Worm (Caenorhabditis elegans) whole organism, L4 larva: ENCODE measurements around the gene test-1.

ENCODE experiments used
- F26F4.8 ChIP-seq: fragments of 200-800 bp; sonication (Bioruptor generic); conservative IDR thresholded peaks from 2 replicates; pipeline ENCODE4 v1.3.6; 2022; ENCODE audit warnings: missing genetic modification characterization, missing compliant biosample characterization
- dpl-1 ChIP-seq: fragments of 150-350 bp; optimal IDR thresholded peaks from 2 replicates; lab custom pipeline; 2014; ENCODE audit warnings: missing biosample characterization, missing genetic modification reagents, missing genetic modification characterization
- egl-27 ChIP-seq: sonication (generic microtip); optimal IDR thresholded peaks from 3 replicates; lab custom pipeline; 2017; ENCODE audit warnings: missing biosample characterization, missing genetic modification reagents, missing genetic modification characterization
- fos-1 ChIP-seq: fragments of 150-350 bp; optimal IDR thresholded peaks from 2 replicates; lab custom pipeline; 2014; ENCODE audit warnings: missing biosample characterization, missing genetic modification characterization
- mdl-1 ChIP-seq, 2 experiments: fragments of 150-350 bp in 1 of 2; sonication (generic microtip) in 1 of 2; optimal IDR thresholded peaks; 2 replicates each; lab custom pipeline; 2014 to 2017; ENCODE audit warnings: missing biosample characterization in 2 of 2, missing genetic modification characterization in 2 of 2
- nhr-76 ChIP-seq: fragments of 150-350 bp; optimal IDR thresholded peaks from 2 replicates; lab custom pipeline; 2014; ENCODE audit warnings: missing biosample characterization, missing genetic modification characterization
- pqm-1 ChIP-seq: sonication (generic microtip); optimal IDR thresholded peaks from 2 replicates; lab custom pipeline; 2017; ENCODE audit warnings: missing biosample characterization, missing genetic modification characterization
- zip-11 ChIP-seq: fragments of 200-800 bp; sonication (Bioruptor generic); IDR thresholded peaks from 2 replicates; pipeline ENCODE4 v1.3.6; 2022; ENCODE audit warnings: missing genetic modification characterization, missing compliant biosample characterization
- ztf-11 ChIP-seq: fragments of 150-350 bp; optimal IDR thresholded peaks from 2 replicates; lab custom pipeline; 2014; ENCODE audit warnings: missing biosample characterization, missing genetic modification characterization
- ztf-7 ChIP-seq: fragments of 150-350 bp; optimal IDR thresholded peaks from 2 replicates; lab custom pipeline; 2014; ENCODE audit warnings: missing biosample characterization, missing genetic modification characterization

- TF ChIP-seq pqm-1 = no peak
- TF ChIP-seq zip-11 (GFP tag; lab: Robert Waterston, UW) = no peak
- no peak for TF ChIP-seq mdl-1 (tag; optimal IDR thresholded peaks at IDR 0.05; lab: Kevin White, UChicago)
- TF ChIP-seq dpl-1 (GFP tag; lab: Kevin White, UChicago) = no peak
- TF ChIP-seq ztf-11 = no peak
- TF ChIP-seq egl-27 = no peak
- TF ChIP-seq ztf-7 = no peak
- TF ChIP-seq fos-1 (tag; lab: Kevin White, UChicago) = no peak
- TF ChIP-seq F26F4.8 = no peak
- no peak for TF ChIP-seq nhr-76 (tag; lab: Kevin White, UChicago)
These were observed 25.4 kb upstream of the test-1 start, which contains the start of gene che-6 for ce11 chrIV:2111300-2111874.
